Fruit fly (Drosophila melanogaster): Measurements from ENCODE around the gene AdamTS-A.

DNA sequence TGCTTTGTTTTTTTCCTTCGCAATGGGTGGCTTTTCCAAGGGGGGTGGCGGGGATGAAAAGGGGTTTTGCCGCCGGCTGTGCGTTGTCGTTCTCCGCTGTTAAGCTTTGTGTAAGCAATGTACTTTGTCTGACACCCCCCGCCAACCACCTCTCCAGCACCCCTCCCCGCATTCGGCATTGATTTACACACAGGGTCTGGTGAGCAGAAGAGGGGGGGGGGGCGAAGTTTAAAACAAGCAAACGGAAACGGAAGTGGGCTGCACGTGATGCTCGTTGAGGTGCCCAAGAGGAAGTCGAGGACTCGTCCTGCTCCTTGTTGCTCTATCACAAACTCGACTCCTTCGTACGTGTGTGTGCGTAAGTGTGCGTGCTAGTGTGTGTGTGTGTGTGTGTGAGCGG lies 41.1 kb upstream of the AdamTS-A start:
- no peak for TF ChIP-seq CG15479 (GFP tag; optimal IDR thresholded peaks at IDR 0.05)
- TF ChIP-seq lab (GFP tag; optimal IDR thresholded peaks at IDR 0.05): no peak
- TF ChIP-seq Atf3 (GFP tag; optimal IDR thresholded peaks at IDR 0.05): no peak

All from whole organism, embryonic.